Worm (Caenorhabditis elegans) whole organism, mixed stage, embryonic: ENCODE results near the gene nspb-3.
"Not testable (repeated sequence)": the region's sequence is repeated elsewhere in the genome, so short reads cannot be mapped to it uniquely, and the experiment has no call there.

Experiments used
- bed-3 ChIP-seq: fragments of 200-800 bp; sonication (Bioruptor generic); optimal IDR thresholded peaks from 3 replicates; lab custom pipeline; 2018; ENCODE audit warnings: mild to moderate bottlenecking, missing genetic modification characterization, moderate library complexity, missing compliant biosample characterization
- elt-1 ChIP-seq: sonication (generic microtip); optimal IDR thresholded peaks from 2 replicates; lab custom pipeline; 2017; ENCODE audit warnings: missing genetic modification characterization, mild to moderate bottlenecking, missing compliant biosample characterization, antibody characterized with exemption, moderate library complexity, borderline replicate concordance; ENCODE audit not compliant: insufficient read depth
- lin-13 ChIP-seq: fragments of 150-350 bp; optimal IDR thresholded peaks from 2 replicates; lab custom pipeline; 2014; ENCODE audit warnings: missing biosample characterization, missing genetic modification characterization
- nhr-237 ChIP-seq: fragments of 150-350 bp; optimal IDR thresholded peaks from 2 replicates; lab custom pipeline; 2014; ENCODE audit warnings: missing biosample characterization, missing genetic modification characterization
- nhr-28 ChIP-seq: fragments of 150-350 bp; optimal IDR thresholded peaks from 2 replicates; lab custom pipeline; 2014; ENCODE audit warnings: missing biosample characterization, missing genetic modification characterization
- nhr-76 ChIP-seq: sonication (generic microtip); optimal IDR thresholded peaks from 2 replicates; lab custom pipeline; 2017; ENCODE audit warnings: missing biosample characterization, missing genetic modification characterization
- unc-62 ChIP-seq: fragments of 150-350 bp; optimal IDR thresholded peaks from 2 replicates; lab custom pipeline; 2014; ENCODE audit warnings: missing biosample characterization, missing genetic modification reagents, missing genetic modification characterization
- zip-8 ChIP-seq: fragments of 150-350 bp; optimal IDR thresholded peaks from 2 replicates; lab custom pipeline; 2014; ENCODE audit warnings: missing biosample characterization, missing genetic modification characterization

ce11 chrIV:6551359-6552031 lies 43.3 kb downstream of the nspb-3 start:
- not testable (repeated sequence) for TF ChIP-seq nhr-28; unc-62 (GFP tag; lab: Kevin White, UChicago); nhr-237 (tag; lab: Kevin White, UChicago); lin-13 (tag; lab: Kevin White, UChicago); bed-3 (GFP tag; lab: Kevin White, UChicago); elt-1 (tag; lab: Kevin White, UChicago); nhr-76
- peak; percentile 83 for TF ChIP-seq zip-8 (tag; lab: Kevin White, UChicago)
